Worm (Caenorhabditis elegans) whole organism, late embryonic: Measurements from ENCODE around the gene srw-16.

Experiments
- C38D4.7 ChIP-seq: fragments of 200-800 bp; sonication (Bioruptor generic); optimal IDR thresholded peaks from 2 replicates; lab custom pipeline; 2018; ENCODE audit warnings: mild to moderate bottlenecking, missing genetic modification characterization, moderate library complexity, missing compliant biosample characterization
- F13H6.1 ChIP-seq: sonication (generic microtip); optimal IDR thresholded peaks from 2 replicates; lab custom pipeline; 2016; ENCODE audit warnings: missing genetic modification characterization, missing compliant biosample characterization
- ahr-1 ChIP-seq: sonication (generic microtip); optimal IDR thresholded peaks from 2 replicates; lab custom pipeline; 2016; ENCODE audit warnings: missing genetic modification characterization, missing compliant biosample characterization
- ceh-14 ChIP-seq: sonication (generic microtip); optimal IDR thresholded peaks from 2 replicates; lab custom pipeline; 2016; ENCODE audit warnings: missing genotype, missing genetic modification characterization, missing compliant biosample characterization
- ceh-2 ChIP-seq: sonication (generic microtip); optimal IDR thresholded peaks from 2 replicates; lab custom pipeline; 2016; ENCODE audit warnings: missing genotype, missing genetic modification characterization, missing compliant biosample characterization
- ceh-22 ChIP-seq: sonication (generic microtip); optimal IDR thresholded peaks from 2 replicates; lab custom pipeline; 2017; ENCODE audit warnings: missing biosample characterization, missing genetic modification characterization
- ceh-30 ChIP-seq: fragments of 150-350 bp; optimal IDR thresholded peaks from 2 replicates; lab custom pipeline; 2014; ENCODE audit warnings: missing biosample characterization, missing genetic modification characterization
- ceh-34 ChIP-seq: sonication (generic microtip); optimal IDR thresholded peaks from 2 replicates; lab custom pipeline; 2016; ENCODE audit warnings: mild to moderate bottlenecking, missing genetic modification characterization, missing compliant biosample characterization
- ceh-45 ChIP-seq: fragments of 200-800 bp; sonication (Bioruptor generic); IDR thresholded peaks from 2 replicates; pipeline ENCODE4 v1.3.6; 2022; ENCODE audit warnings: missing genetic modification reagents, missing genetic modification characterization, missing compliant biosample characterization
- dmd-4 ChIP-seq: sonication (generic microtip); optimal IDR thresholded peaks from 2 replicates; lab custom pipeline; 2016; ENCODE audit warnings: borderline replicate concordance, missing genetic modification characterization, missing compliant biosample characterization
- elt-2 ChIP-seq: sonication (generic microtip); optimal IDR thresholded peaks from 2 replicates; lab custom pipeline; 2016; ENCODE audit warnings: missing genetic modification reagents, missing genetic modification characterization, missing compliant biosample characterization
- ets-4 ChIP-seq: sonication (generic microtip); optimal IDR thresholded peaks from 2 replicates; lab custom pipeline; 2016; ENCODE audit warnings: missing genetic modification characterization, missing compliant biosample characterization
- eyg-1 ChIP-seq: sonication (generic microtip); optimal IDR thresholded peaks from 2 replicates; lab custom pipeline; 2016; ENCODE audit warnings: missing genotype, missing genetic modification characterization, missing compliant biosample characterization
- fax-1 ChIP-seq: sonication (generic microtip); optimal IDR thresholded peaks from 2 replicates; lab custom pipeline; 2016; ENCODE audit warnings: missing genotype, missing genetic modification characterization, missing compliant biosample characterization
- gmeb-2 ChIP-seq: sonication (generic microtip); optimal IDR thresholded peaks from 2 replicates; lab custom pipeline; 2016; ENCODE audit warnings: missing genetic modification characterization, inconsistent platforms, missing compliant biosample characterization
- hlh-6 ChIP-seq: sonication (generic microtip); optimal IDR thresholded peaks from 2 replicates; lab custom pipeline; 2016; ENCODE audit warnings: missing genotype, missing genetic modification characterization, missing compliant biosample characterization
- madf-2 ChIP-seq: sonication (generic microtip); optimal IDR thresholded peaks from 2 replicates; lab custom pipeline; 2017; ENCODE audit warnings: missing genetic modification characterization, missing compliant biosample characterization
- mec-3 ChIP-seq: sonication (generic microtip); optimal IDR thresholded peaks from 2 replicates; lab custom pipeline; 2016; ENCODE audit warnings: borderline replicate concordance, missing genetic modification characterization, missing compliant biosample characterization
- nfya-1 ChIP-seq: sonication (generic microtip); optimal IDR thresholded peaks from 2 replicates; lab custom pipeline; 2017; ENCODE audit warnings: missing genetic modification characterization, mild to moderate bottlenecking, missing compliant biosample characterization, antibody characterized with exemption, moderate library complexity
- nhr-11 ChIP-seq: fragments of 150-350 bp; optimal IDR thresholded peaks from 2 replicates; lab custom pipeline; 2014; ENCODE audit warnings: missing biosample characterization, missing genetic modification characterization
- npax-4 ChIP-seq: sonication (generic microtip); optimal IDR thresholded peaks from 2 replicates; lab custom pipeline; 2016; ENCODE audit warnings: missing genetic modification characterization, missing compliant biosample characterization
- odd-2 ChIP-seq: sonication (generic microtip); optimal IDR thresholded peaks from 2 replicates; lab custom pipeline; 2017; ENCODE audit warnings: antibody characterized with exemption, mild to moderate bottlenecking, missing genetic modification characterization, missing compliant biosample characterization
- pag-3 ChIP-seq: sonication (generic microtip); optimal IDR thresholded peaks from 2 replicates; lab custom pipeline; 2016; ENCODE audit warnings: missing compliant biosample characterization, missing genetic modification characterization, borderline replicate concordance
- pax-1 ChIP-seq: fragments of 150-350 bp; optimal IDR thresholded peaks from 2 replicates; lab custom pipeline; 2014; ENCODE audit warnings: missing biosample characterization, missing genetic modification characterization
- pha-4 ChIP-seq: fragments of 150-350 bp; optimal IDR thresholded peaks from 2 replicates; lab custom pipeline; 2018; ENCODE audit warnings: missing biosample characterization, missing genetic modification reagents, missing genetic modification characterization
- ref-2 ChIP-seq: sonication (generic microtip); optimal IDR thresholded peaks from 2 replicates; lab custom pipeline; 2016; ENCODE audit warnings: missing genetic modification characterization, missing compliant biosample characterization
- rnt-1 ChIP-seq: sonication (generic microtip); optimal IDR thresholded peaks from 2 replicates; lab custom pipeline; 2016; ENCODE audit warnings: missing genetic modification characterization, missing compliant biosample characterization
- sdc-2 ChIP-seq: sonication (generic microtip); optimal IDR thresholded peaks from 2 replicates; lab custom pipeline; 2016; ENCODE audit warnings: missing genotype, missing genetic modification characterization, missing compliant biosample characterization
- sox-2 ChIP-seq: fragments of 200-800 bp; sonication (Bioruptor generic); IDR thresholded peaks from 2 replicates; pipeline ENCODE4 v1.3.6; 2022; ENCODE audit warnings: missing genetic modification reagents, missing genetic modification characterization, missing compliant biosample characterization
- syd-9 ChIP-seq: sonication (generic microtip); optimal IDR thresholded peaks from 2 replicates; lab custom pipeline; 2016; ENCODE audit warnings: mild to moderate bottlenecking, missing genetic modification characterization, moderate library complexity, missing compliant biosample characterization
- tbx-7 ChIP-seq: sonication (generic microtip); optimal IDR thresholded peaks from 2 replicates; lab custom pipeline; 2016; ENCODE audit warnings: missing genotype, missing genetic modification characterization, missing compliant biosample characterization
- unc-42 ChIP-seq: sonication (generic microtip); optimal IDR thresholded peaks from 2 replicates; lab custom pipeline; 2016; ENCODE audit warnings: missing genotype, missing genetic modification characterization, missing compliant biosample characterization
- unc-86 ChIP-seq: sonication (generic microtip); optimal IDR thresholded peaks from 2 replicates; lab custom pipeline; 2016; ENCODE audit warnings: missing genetic modification characterization, missing compliant biosample characterization
- zip-5 ChIP-seq: sonication (generic microtip); optimal IDR thresholded peaks from 2 replicates; lab custom pipeline; 2016; ENCODE audit warnings: missing genetic modification characterization, missing compliant biosample characterization

Gene srw-16

DNA sequence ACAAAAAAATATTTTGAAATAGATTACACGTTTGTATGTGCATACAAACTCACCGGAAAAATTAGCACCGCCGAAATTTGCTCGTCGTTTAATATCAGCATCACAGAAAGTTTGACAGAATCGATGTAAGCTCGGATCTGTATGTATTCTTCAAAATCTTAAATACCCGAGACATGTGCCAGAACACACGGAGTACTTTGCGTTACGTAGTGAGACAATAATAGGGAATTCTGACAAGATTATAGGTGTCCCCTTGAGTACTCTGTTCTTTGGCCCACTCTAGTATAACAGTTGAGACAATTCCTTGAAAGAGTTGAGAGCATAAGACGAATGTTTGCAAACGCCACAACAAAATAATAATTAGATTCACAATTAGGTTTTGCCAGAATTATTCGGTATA is 29.0 kb upstream of the srw-16 start, which contains the start of gene srx-48:
Gene srx-48, minus strand, starts transcription at position 101 of the 400 bp plus-strand sequence.
- TF ChIP-seq rnt-1 (tag; lab: Kevin White, UChicago) (no peak), C38D4.7 (GFP tag; lab: Kevin White, UChicago) (no peak), ahr-1 (tag; lab: Kevin White, UChicago) (no peak), eyg-1 (tag; lab: Kevin White, UChicago) (no peak), hlh-6 (tag; lab: Kevin White, UChicago) (no peak)

DNA sequence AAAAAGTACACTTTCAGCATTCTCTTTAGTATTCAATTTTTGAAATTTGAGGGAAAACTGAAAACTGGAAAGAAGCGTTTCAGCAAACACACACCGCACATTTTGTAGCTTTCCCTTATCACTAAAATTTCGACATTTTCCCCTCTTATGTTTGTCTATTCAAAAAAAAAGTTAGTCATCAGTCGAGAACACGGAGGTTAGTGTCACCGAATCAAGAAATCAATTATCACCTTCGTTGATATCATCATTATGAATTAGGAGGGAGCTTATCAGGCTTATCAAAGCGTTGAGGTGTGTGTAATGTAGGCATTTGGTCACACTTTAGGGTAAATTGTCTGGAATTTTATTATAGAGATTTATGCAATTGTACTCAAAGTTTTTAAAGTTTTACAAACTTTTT is 23.9 kb upstream of the srw-16 start, which contains the start of gene cpr-3:
Gene cpr-3, minus strand, starts transcription at position 104 of the 400 bp plus-strand sequence.
- TF ChIP-seq elt-2 (tag; lab: Kevin White, UChicago): peak; percentile 66
- TF ChIP-seq sdc-2 (tag; lab: Kevin White, UChicago): no peak

DNA sequence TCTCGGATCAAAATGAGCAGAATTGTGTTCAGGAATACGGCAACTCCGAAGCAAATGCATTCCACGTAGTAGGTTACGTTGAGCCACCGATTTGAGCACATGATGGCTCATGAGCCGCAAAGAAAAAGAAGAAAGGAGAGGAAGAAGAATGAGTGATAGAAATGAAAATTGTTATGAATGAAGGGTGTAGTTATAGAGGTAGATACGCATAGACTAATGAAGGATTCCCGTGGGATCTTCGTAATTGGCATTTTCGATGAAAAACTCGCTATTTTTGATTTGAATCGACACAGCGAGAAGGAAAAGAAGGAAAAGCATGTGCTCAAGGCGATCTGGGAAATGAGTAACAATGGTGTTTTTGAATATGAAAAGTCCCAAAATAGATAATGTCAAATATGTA is 19.2 kb upstream of the srw-16 start, which contains the start of gene str-96:
Gene str-96, minus strand, starts transcription at position 101 of the 400 bp plus-strand sequence.
- TF ChIP-seq F13H6.1 (no peak), nhr-11 (tag; lab: Kevin White, UChicago) (no peak), zip-5 (tag; lab: Kevin White, UChicago) (no peak), ceh-22 (tag; lab: Kevin White, UChicago) (no peak), mec-3 (tag; lab: Kevin White, UChicago) (no peak), pax-1 (no peak), unc-86 (tag; lab: Kevin White, UChicago) (no peak), pag-3 (tag; lab: Kevin White, UChicago) (no peak), hlh-6 (tag; lab: Kevin White, UChicago) (no peak), ceh-2 (no peak), fax-1 (no peak), ceh-45 (no peak), elt-2 (tag; lab: Kevin White, UChicago) (no peak), sox-2 (GFP tag; lab: Robert Waterston, UW) (no peak), madf-2 (tag; lab: Kevin White, UChicago) (no peak), ceh-34 (tag; lab: Kevin White, UChicago) (no peak), odd-2 (tag; lab: Kevin White, UChicago) (no peak), ceh-30 (tag; lab: Kevin White, UChicago) (no peak)

DNA sequence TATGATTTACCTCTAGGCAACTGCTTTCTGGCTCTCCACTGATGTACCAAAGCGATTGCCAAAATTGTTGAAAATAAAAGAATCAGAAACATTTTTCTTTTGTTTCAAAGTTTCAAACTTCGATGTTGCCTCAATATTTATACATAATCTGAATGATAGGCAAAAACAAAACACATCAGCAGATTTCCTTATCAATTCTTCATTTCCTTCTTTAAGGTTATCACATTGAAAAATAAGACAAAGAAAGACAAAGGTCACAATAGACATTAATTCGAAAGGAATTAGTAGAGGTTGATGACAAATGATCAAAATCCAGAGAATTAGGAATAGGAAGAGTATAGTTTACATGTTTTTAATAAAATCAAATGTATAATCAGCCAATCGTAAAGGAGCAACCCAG is 16.3 kb upstream of the srw-16 start, which contains the start of gene cyp-34A2:
Gene cyp-34A2, minus strand, starts transcription at position 101 of the 400 bp plus-strand sequence.
- TF ChIP-seq dmd-4 (tag; lab: Kevin White, UChicago) (no peak), F13H6.1 (no peak), syd-9 (tag; lab: Kevin White, UChicago) (no peak), pha-4 (tag; lab: Kevin White, UChicago) (no peak), ceh-14 (tag; lab: Kevin White, UChicago) (no peak), nfya-1 (tag; lab: Kevin White, UChicago) (no peak), zip-5 (tag; lab: Kevin White, UChicago) (no peak)

DNA sequence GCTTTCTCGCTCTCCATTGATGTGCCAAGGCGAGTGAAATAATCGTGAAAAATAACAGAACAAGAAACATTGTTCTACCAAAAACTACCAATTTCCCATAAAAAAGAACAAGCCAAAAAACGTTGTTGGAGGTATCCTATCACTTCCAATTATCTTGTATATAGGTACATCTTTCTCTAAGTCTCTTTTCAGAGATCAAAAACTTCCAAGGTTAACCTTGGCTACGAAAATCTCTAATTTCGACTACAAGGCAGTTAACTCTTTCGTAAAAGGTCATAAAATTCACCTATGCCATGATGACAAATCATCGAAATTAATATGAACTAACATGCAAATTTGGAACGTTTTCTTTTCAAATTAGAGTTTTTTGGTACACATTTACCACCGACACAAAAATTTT is 13.2 kb upstream of the srw-16 start, which contains the start of gene cyp-34A1:
Gene cyp-34A1, minus strand, starts transcription at position 101 of the 400 bp plus-strand sequence.
- TF ChIP-seq dmd-4 (tag; lab: Kevin White, UChicago) (no peak), pax-1 (no peak), ref-2 (tag; lab: Kevin White, UChicago) (no peak), sdc-2 (tag; lab: Kevin White, UChicago) (no peak), tbx-7 (no peak), ceh-30 (tag; lab: Kevin White, UChicago) (no peak), elt-2 (tag; lab: Kevin White, UChicago) (no peak), pag-3 (tag; lab: Kevin White, UChicago) (no peak), gmeb-2 (tag; lab: Kevin White, UChicago) (no peak), npax-4 (tag; lab: Kevin White, UChicago) (no peak), F13H6.1 (no peak), eyg-1 (tag; lab: Kevin White, UChicago) (no peak), ets-4 (tag; lab: Kevin White, UChicago) (no peak), madf-2 (tag; lab: Kevin White, UChicago) (no peak), unc-42 (no peak), rnt-1 (tag; lab: Kevin White, UChicago) (no peak)
- TF ChIP-seq, all 69 proteins: peak for 0
